Worm (Caenorhabditis elegans): ENCODE measurements around the gene nhr-281.
A peak's percentile ranks its signal among the peaks of the same experiment; 100 is the strongest.

Gene nhr-281

DNA sequence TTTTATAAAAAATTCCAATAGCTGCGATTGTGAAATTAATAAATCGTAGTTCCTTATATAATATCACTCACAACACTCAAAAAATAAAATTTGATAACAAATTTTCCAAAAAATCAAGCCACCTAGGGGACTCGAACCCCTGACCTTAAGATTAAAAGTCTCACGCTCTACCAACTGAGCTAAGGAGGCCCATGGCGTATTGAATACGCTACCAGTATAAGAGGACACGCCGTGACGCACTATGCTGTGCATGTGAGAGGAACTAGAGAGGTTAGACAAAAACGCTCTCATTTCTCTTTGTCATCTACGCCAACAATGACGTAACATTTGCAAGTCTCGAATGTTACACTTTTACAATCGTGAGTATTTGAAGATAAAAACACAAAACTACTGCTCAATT is 49.4 kb downstream of the nhr-281 start (continued):
- peak; percentile 86 for TF ChIP-seq him-1 (tag; optimal IDR thresholded peaks at IDR 0.05)
- peak; percentile 71 for TF ChIP-seq nhr-80 (tag; optimal IDR thresholded peaks at IDR 0.05)
- TF ChIP-seq tbx-9 (tag; optimal IDR thresholded peaks at IDR 0.05; ENCODE audit: borderline replicate concordance): peak; percentile 84
- peak; percentile 96 for TF ChIP-seq egl-44 (GFP tag; IDR thresholded peaks at IDR 0.05)
- peak; percentile 92 for TF ChIP-seq dox-1 (GFP tag; IDR thresholded peaks at IDR 0.05)
- peak; percentile 66; the same call in 1 of the 2 replicates for TF ChIP-seq Y53F4B.3 (GFP tag; IDR thresholded peaks at IDR 0.05)
- peak; percentile 82 for TF ChIP-seq ceh-100 (GFP tag; IDR thresholded peaks at IDR 0.05)
- TF ChIP-seq pbrm-1 (GFP tag; IDR thresholded peaks at IDR 0.05): peak; percentile 94
- peak; percentile 80 for TF ChIP-seq hmg-20 (GFP tag; IDR thresholded peaks at IDR 0.05)
- peak; percentile 79 for TF ChIP-seq Y53G8AR.9 (GFP tag; conservative IDR thresholded peaks at IDR 0.05)
- peak; percentile 25 for TF ChIP-seq sptf-2 (GFP tag; optimal IDR thresholded peaks at IDR 0.05)
- no peak for TF ChIP-seq efl-1 (GFP tag; optimal IDR thresholded peaks at IDR 0.05)
- peak; percentile 90 for TF ChIP-seq K12H6.12 (tag; optimal IDR thresholded peaks at IDR 0.05)
- TF ChIP-seq B0336.3 (GFP tag; IDR thresholded peaks at IDR 0.05): peak; percentile 72
- peak; percentile 84 for TF ChIP-seq egl-18 (GFP tag; IDR thresholded peaks at IDR 0.05)
- TF ChIP-seq attf-5 (GFP tag; optimal IDR thresholded peaks at IDR 0.05): peak; percentile 84
- peak; percentile 83; the same call in 1 of the 2 replicates for TF ChIP-seq F37B4.10 (GFP tag; IDR thresholded peaks at IDR 0.05)
- peak; percentile 50 for TF ChIP-seq egrh-3 (GFP tag; IDR thresholded peaks at IDR 0.05)
- TF ChIP-seq T26A5.8 (tag; optimal IDR thresholded peaks at IDR 0.05): peak; percentile 87
- TF ChIP-seq unc-62 (GFP tag; optimal IDR thresholded peaks at IDR 0.05): no peak
- TF ChIP-seq bed-1 (GFP tag; IDR thresholded peaks at IDR 0.05): 0 out of 2 replicates have a peak, but pooled peaks have one; percentile 53
- peak; percentile 79 for TF ChIP-seq C06A6.2 (GFP tag; conservative IDR thresholded peaks at IDR 0.05)
- TF ChIP-seq pha-4 (tag; optimal IDR thresholded peaks at IDR 0.05): no peak
- peak; percentile 98 for TF ChIP-seq ztf-25 (GFP tag; IDR thresholded peaks at IDR 0.05)
- TF ChIP-seq Y67H2A.10 (GFP tag; conservative IDR thresholded peaks at IDR 0.05): peak; percentile 48
- peak; percentile 88 for TF ChIP-seq ceh-40 (GFP tag; IDR thresholded peaks at IDR 0.05)
- peak; percentile 41 for TF ChIP-seq nhr-179 (tag; optimal IDR thresholded peaks at IDR 0.05)
- peak; percentile 78; the same call in 1 of the 2 replicates for TF ChIP-seq madf-3 (GFP tag; IDR thresholded peaks at IDR 0.05)
- TF ChIP-seq B0035.1 (tag; optimal IDR thresholded peaks at IDR 0.05): peak; percentile 81
- peak; percentile 85 for TF ChIP-seq ztf-22 (GFP tag; optimal IDR thresholded peaks at IDR 0.05)
- TF ChIP-seq attf-6 (GFP tag; IDR thresholded peaks at IDR 0.05): peak; percentile 69; the same call in 1 of the 2 replicates
- peak; percentile 91 for TF ChIP-seq nhr-27 (tag; optimal IDR thresholded peaks at IDR 0.05)
- TF ChIP-seq let-526 (GFP tag; IDR thresholded peaks at IDR 0.05): peak; percentile 94
- TF ChIP-seq lin-26 (GFP tag; IDR thresholded peaks at IDR 0.05): peak; percentile 99
- peak; percentile 15 for TF ChIP-seq ama-1 (optimal IDR thresholded peaks at IDR 0.05)
- peak; percentile 70 to 95 for TF ChIP-seq ama-1 (GFP tag; optimal IDR thresholded peaks at IDR 0.05)
- peak; percentile 90 for TF ChIP-seq T07F8.4 (tag; optimal IDR thresholded peaks at IDR 0.05)
- peak; percentile 96 for TF ChIP-seq mxl-1 (tag; optimal IDR thresholded peaks at IDR 0.05)
- TF ChIP-seq rpc-1 (optimal IDR thresholded peaks at IDR 0.05): peak; percentile 97
- TF ChIP-seq rpc-1 (tag; optimal IDR thresholded peaks at IDR 0.05): peak; percentile 99
- TF ChIP-seq cebp-2 (GFP tag; IDR thresholded peaks at IDR 0.05): peak; percentile 92
- TF ChIP-seq ceh-79 (tag; optimal IDR thresholded peaks at IDR 0.05): peak; percentile 85
- no peak for TF ChIP-seq tlf-1 (GFP tag; optimal IDR thresholded peaks at IDR 0.05)
- TF ChIP-seq somi-1 (GFP tag; optimal IDR thresholded peaks at IDR 0.05): peak; percentile 90
- peak; percentile 39 for TF ChIP-seq dpl-1 (GFP tag; optimal IDR thresholded peaks at IDR 0.05)
- TF ChIP-seq sdz-38 (tag; optimal IDR thresholded peaks at IDR 0.05): no peak
- TF ChIP-seq madf-6 (GFP tag; IDR thresholded peaks at IDR 0.05): no peak; the same call in 1 of the 2 replicates
- TF ChIP-seq hmg-1.2 (GFP tag; IDR thresholded peaks at IDR 0.05): peak; percentile 91
- TF ChIP-seq ztf-18 (tag; optimal IDR thresholded peaks at IDR 0.05): peak; percentile 83
- TF ChIP-seq ztf-26 (tag; optimal IDR thresholded peaks at IDR 0.05): peak; percentile 84
- TF ChIP-seq B0261.1 (tag; optimal IDR thresholded peaks at IDR 0.05): peak; percentile 99

Measured in whole organism, young adult.